Fruit fly (Drosophila melanogaster) whole organism, prepupa: ENCODE measurements around the gene CG18599.

Experiments used
- CG10631 ChIP-seq: fragments of 200-800 bp; sonication (Bioruptor generic); optimal IDR thresholded peaks from 2 replicates; lab custom pipeline; 2016; ENCODE audit warnings: missing biosample characterization, missing genetic modification characterization
- CG10669 ChIP-seq: fragments of 200-800 bp; sonication (Bioruptor generic); optimal IDR thresholded peaks from 3 replicates; lab custom pipeline; 2018; ENCODE audit warnings: missing biosample characterization, mild to moderate bottlenecking, missing genetic modification characterization, moderate library complexity
- CG11294 ChIP-seq: fragments of 200-800 bp; sonication (Bioruptor generic); IDR thresholded peaks from 2 replicates; pipeline ENCODE4 v1.3.6; 2022; ENCODE audit warnings: missing biosample characterization, missing genetic modification characterization
- CG11762 ChIP-seq: fragments of 200-800 bp; sonication (Bioruptor generic); optimal IDR thresholded peaks from 3 replicates; lab custom pipeline; 2016; ENCODE audit warnings: missing biosample characterization, missing genetic modification characterization; ENCODE audit not compliant: insufficient read depth
- CG11902 ChIP-seq: fragments of 200-800 bp; sonication (Bioruptor generic); optimal IDR thresholded peaks from 3 replicates; lab custom pipeline; 2016; ENCODE audit warnings: missing biosample characterization, missing genetic modification characterization
- CG15336 ChIP-seq: fragments of 200-800 bp; sonication (Bioruptor generic); IDR thresholded peaks from 2 replicates; pipeline ENCODE4 v1.3.6; 2022; ENCODE audit warnings: missing biosample characterization, missing genetic modification characterization
- CG1621 ChIP-seq: fragments of 200-800 bp; sonication (Bioruptor generic); optimal IDR thresholded peaks from 3 replicates; lab custom pipeline; 2018; ENCODE audit warnings: missing biosample characterization, mild to moderate bottlenecking, missing genetic modification characterization
- CG16779 ChIP-seq: fragments of 200-800 bp; sonication (Bioruptor generic); optimal IDR thresholded peaks from 3 replicates; lab custom pipeline; 2017; ENCODE audit warnings: missing biosample characterization, mild to moderate bottlenecking, missing genetic modification characterization
- CG3032 ChIP-seq: fragments of 200-800 bp; optimal IDR thresholded peaks from 2 replicates; lab custom pipeline; 2019; ENCODE audit warnings: missing biosample characterization, mild to moderate bottlenecking, missing genetic modification characterization, moderate library complexity
- CG31627 ChIP-seq: fragments of 200-800 bp; sonication (Bioruptor generic); optimal IDR thresholded peaks from 3 replicates; lab custom pipeline; 2016; ENCODE audit warnings: missing biosample characterization, missing genetic modification characterization
- CG32006 ChIP-seq: fragments of 200-800 bp; sonication (Bioruptor generic); optimal IDR thresholded peaks from 3 replicates; lab custom pipeline; 2017; ENCODE audit warnings: missing biosample characterization, mild to moderate bottlenecking, missing genetic modification characterization
- CG34406 ChIP-seq: fragments of 200-800 bp; sonication (Bioruptor generic); optimal IDR thresholded peaks from 3 replicates; lab custom pipeline; 2016; ENCODE audit warnings: missing biosample characterization, missing genetic modification characterization
- CG4318 ChIP-seq: fragments of 200-800 bp; sonication (Bioruptor generic); optimal IDR thresholded peaks from 3 replicates; lab custom pipeline; 2017; ENCODE audit warnings: missing biosample characterization, mild to moderate bottlenecking, missing genetic modification characterization
- CG6163 ChIP-seq: fragments of 200-800 bp; sonication (Bioruptor generic); IDR thresholded peaks from 3 replicates; pipeline ENCODE4 v1.3.6; 2022; ENCODE audit warnings: missing biosample characterization, missing genetic modification characterization
- CG6792 ChIP-seq: fragments of 200-800 bp; sonication (Bioruptor generic); optimal IDR thresholded peaks from 3 replicates; lab custom pipeline; 2016; ENCODE audit warnings: missing biosample characterization, missing genetic modification characterization
- CG6808 ChIP-seq: fragments of 200-800 bp; sonication (Bioruptor generic); optimal IDR thresholded peaks from 3 replicates; lab custom pipeline; 2017; ENCODE audit warnings: missing biosample characterization, missing genetic modification characterization, mild to moderate bottlenecking, moderate library complexity, missing genetic modification reagents
- CG6854 ChIP-seq: fragments of 200-800 bp; sonication (Bioruptor generic); optimal IDR thresholded peaks from 2 replicates; lab custom pipeline; 2017; ENCODE audit warnings: missing biosample characterization, mild to moderate bottlenecking, missing genetic modification characterization
- CG7368 ChIP-seq: fragments of 200-800 bp; sonication (Bioruptor generic); optimal IDR thresholded peaks from 3 replicates; lab custom pipeline; 2016; ENCODE audit warnings: missing biosample characterization, missing genetic modification characterization
- CG8119 ChIP-seq: fragments of 200-800 bp; sonication (Bioruptor generic); IDR thresholded peaks from 3 replicates; pipeline ENCODE4 v1.3.6; 2022; ENCODE audit warnings: missing biosample characterization, missing genetic modification characterization
- CG8632 ChIP-seq: fragments of 200-800 bp; sonication (Bioruptor generic); optimal IDR thresholded peaks from 3 replicates; lab custom pipeline; 2016; ENCODE audit warnings: missing biosample characterization, missing genetic modification characterization
- Eip78C ChIP-seq: fragments of 200-800 bp; sonication (Bioruptor generic); peaks from one replicate; lab custom pipeline; 2016; ENCODE audit warnings: missing biosample characterization, missing genetic modification characterization
- Ets96B ChIP-seq: fragments of 200-800 bp; optimal IDR thresholded peaks from 2 replicates; lab custom pipeline; 2019; ENCODE audit warnings: missing biosample characterization, mild to moderate bottlenecking, missing genetic modification characterization, moderate library complexity
- Gug ChIP-seq: fragments of 200-800 bp; sonication (Bioruptor generic); IDR thresholded peaks from 2 replicates; pipeline ENCODE4 v1.3.6; 2022; ENCODE audit warnings: missing biosample characterization, missing genetic modification characterization
- Hr39 ChIP-seq: fragments of 200-800 bp; sonication (Bioruptor generic); optimal IDR thresholded peaks from 2 replicates; lab custom pipeline; 2016; ENCODE audit warnings: missing biosample characterization, missing genetic modification characterization
- Hr4 ChIP-seq: fragments of 200-800 bp; sonication (Bioruptor generic); optimal IDR thresholded peaks from 3 replicates; lab custom pipeline; 2016; ENCODE audit warnings: missing biosample characterization, missing genetic modification characterization
- Lpt ChIP-seq: fragments of 200-800 bp; sonication (Bioruptor generic); optimal IDR thresholded peaks from 3 replicates; lab custom pipeline; 2016; ENCODE audit warnings: missing biosample characterization, missing genetic modification characterization
- Met ChIP-seq: fragments of 200-800 bp; sonication (Bioruptor generic); optimal IDR thresholded peaks from 3 replicates; lab custom pipeline; 2016; ENCODE audit warnings: missing biosample characterization, missing genetic modification characterization
- OdsH ChIP-seq: fragments of 200-800 bp; sonication (Bioruptor generic); optimal IDR thresholded peaks from 3 replicates; lab custom pipeline; 2016; ENCODE audit warnings: missing biosample characterization, missing genetic modification characterization
- Smox ChIP-seq: fragments of 200-800 bp; sonication (Bioruptor generic); optimal IDR thresholded peaks from 3 replicates; lab custom pipeline; 2016; ENCODE audit warnings: missing biosample characterization, missing genetic modification characterization
- Sox14 ChIP-seq: fragments of 200-800 bp; sonication (Bioruptor generic); optimal IDR thresholded peaks from 3 replicates; lab custom pipeline; 2016; ENCODE audit warnings: missing biosample characterization, missing genetic modification characterization
- Sox15 ChIP-seq: fragments of 200-800 bp; sonication (Bioruptor generic); optimal IDR thresholded peaks from 3 replicates; lab custom pipeline; 2016; ENCODE audit warnings: missing biosample characterization, missing genetic modification characterization
- achi ChIP-seq: fragments of 200-800 bp; sonication (Bioruptor generic); optimal IDR thresholded peaks from 3 replicates; lab custom pipeline; 2016; ENCODE audit warnings: missing biosample characterization, missing genetic modification characterization
- acj6 ChIP-seq: fragments of 200-800 bp; sonication (Bioruptor generic); optimal IDR thresholded peaks from 3 replicates; lab custom pipeline; 2016; ENCODE audit warnings: missing biosample characterization, missing genetic modification characterization
- cyc ChIP-seq: fragments of 200-800 bp; sonication (Bioruptor generic); optimal IDR thresholded peaks from 3 replicates; lab custom pipeline; 2016; ENCODE audit warnings: missing biosample characterization, missing genetic modification characterization
- dsx ChIP-seq: fragments of 200-800 bp; optimal IDR thresholded peaks from 3 replicates; lab custom pipeline; 2019; ENCODE audit warnings: missing biosample characterization, mild to moderate bottlenecking, missing genetic modification characterization, moderate library complexity; ENCODE audit not compliant: poor library complexity, severe bottlenecking
- eg ChIP-seq: fragments of 200-800 bp; sonication (Bioruptor generic); IDR thresholded peaks from 3 replicates; pipeline ENCODE4 v1.3.6; 2022; ENCODE audit warnings: missing biosample characterization, missing genetic modification characterization
- esn ChIP-seq: fragments of 200-800 bp; sonication (Bioruptor generic); optimal IDR thresholded peaks from 2 replicates; lab custom pipeline; 2016; ENCODE audit warnings: missing biosample characterization, mild to moderate bottlenecking, missing genetic modification characterization, moderate library complexity
- fd85E ChIP-seq: fragments of 200-800 bp; sonication (Bioruptor generic); optimal IDR thresholded peaks from 3 replicates; lab custom pipeline; 2016; ENCODE audit warnings: missing biosample characterization, missing genetic modification characterization
- fkh ChIP-seq: fragments of 200-800 bp; sonication (Bioruptor generic); optimal IDR thresholded peaks from 3 replicates; lab custom pipeline; 2017; ENCODE audit warnings: missing biosample characterization, mild to moderate bottlenecking, missing genetic modification characterization, moderate library complexity
- lz ChIP-seq: fragments of 200-800 bp; sonication (Bioruptor generic); optimal IDR thresholded peaks from 3 replicates; lab custom pipeline; 2016; ENCODE audit warnings: missing biosample characterization, missing genetic modification characterization
- net ChIP-seq: fragments of 200-800 bp; sonication (Bioruptor generic); optimal IDR thresholded peaks from 3 replicates; lab custom pipeline; 2016; ENCODE audit warnings: missing biosample characterization, missing genetic modification characterization
- pdm3 ChIP-seq: fragments of 200-800 bp; sonication (Bioruptor generic); optimal IDR thresholded peaks from 3 replicates; lab custom pipeline; 2016; ENCODE audit warnings: missing biosample characterization, missing genetic modification characterization
- svp ChIP-seq: fragments of 200-800 bp; sonication (Bioruptor generic); peaks from one replicate; lab custom pipeline; 2016; ENCODE audit warnings: missing biosample characterization, missing genetic modification characterization
- topi ChIP-seq: fragments of 200-800 bp; sonication (Bioruptor generic); optimal IDR thresholded peaks from 3 replicates; lab custom pipeline; 2016; ENCODE audit warnings: missing biosample characterization, missing genetic modification characterization
- vri ChIP-seq: fragments of 200-800 bp; sonication (Bioruptor generic); optimal IDR thresholded peaks from 3 replicates; lab custom pipeline; 2016; ENCODE audit warnings: missing biosample characterization, mild to moderate bottlenecking, missing genetic modification characterization

The CG18599 gene

DNA sequence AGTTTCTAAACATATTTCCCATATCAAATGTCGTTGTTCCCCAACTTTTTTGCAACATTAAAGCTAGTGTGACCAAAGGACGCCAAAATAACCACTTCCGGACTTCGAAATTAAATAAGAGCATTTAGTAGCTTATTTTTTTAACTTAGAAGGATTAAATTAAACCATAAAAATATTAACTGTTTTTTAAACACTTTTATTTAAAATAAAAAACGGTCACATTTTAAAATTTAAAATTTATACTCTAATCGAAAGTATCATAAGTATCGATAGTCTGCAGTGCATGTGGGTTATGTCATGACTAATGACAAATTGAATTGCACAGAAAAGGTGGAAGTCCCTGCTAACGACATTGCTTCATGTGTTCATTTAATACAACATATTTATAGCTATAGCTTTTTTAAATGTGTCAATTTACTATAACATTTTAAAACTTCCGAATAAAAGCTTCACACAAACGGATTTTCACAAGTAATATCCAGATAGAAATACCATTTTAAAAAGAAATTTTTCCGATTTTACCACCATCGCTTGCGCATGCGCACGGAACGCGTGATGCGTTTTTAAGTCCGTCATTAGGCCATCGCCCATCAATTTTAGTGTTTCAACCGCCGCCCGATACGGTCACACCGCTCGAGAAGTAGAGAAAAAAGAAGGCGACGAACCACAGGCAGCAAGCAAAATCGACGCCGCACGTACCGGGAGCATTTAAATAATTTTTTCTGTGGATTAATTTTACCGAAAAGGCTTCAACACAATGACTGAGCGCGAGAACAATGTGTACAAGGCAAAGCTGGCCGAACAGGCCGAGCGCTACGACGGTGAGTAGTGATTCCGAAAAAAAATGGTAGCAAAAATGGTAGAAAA lies 25.3 kb upstream of the CG18599 start, which contains the start of the genes CG7156 and 14-3-3epsilon (continued):
- TF ChIP-seq acj6 (GFP tag; lab: Kevin White, UChicago) (peak; percentile 6), eg (GFP tag; lab: Robert Waterston, UW) (0 out of 3 replicates have a peak, but pooled peaks have one; percentile 49), Sox14 (GFP tag; lab: Kevin White, UChicago) (no peak), CG15336 (GFP tag; lab: Robert Waterston, UW) (peak; percentile 16; the same call in 1 of the 2 replicates), CG31627 (GFP tag; lab: Kevin White, UChicago) (peak; percentile 0), svp (GFP tag; lab: Kevin White, UChicago) (peak; percentile 48), net (GFP tag; lab: Kevin White, UChicago) (no peak), esn (peak; percentile 64), Gug (GFP tag; lab: Robert Waterston, UW) (no peak), Met (no peak), topi (peak; percentile 20), CG8119 (GFP tag; lab: Robert Waterston, UW) (peak; percentile 19; the same call in 1 of the 3 replicates), Lpt (GFP tag; lab: Kevin White, UChicago) (no peak), OdsH (GFP tag; lab: Kevin White, UChicago) (no peak), CG11762 (GFP tag; lab: Kevin White, UChicago) (no peak), lz (GFP tag; lab: Kevin White, UChicago) (peak; percentile 30), CG11294 (GFP tag; lab: Robert Waterston, UW) (no peak), CG6808 (GFP tag; lab: Kevin White, UChicago) (peak; percentile 44), Smox (GFP tag; lab: Kevin White, UChicago) (peak; percentile 28), CG6792 (peak; percentile 17), CG7368 (no peak), CG11902 (GFP tag; lab: Kevin White, UChicago) (no peak), cyc (GFP tag; lab: Kevin White, UChicago) (peak; percentile 3), CG16779 (peak; percentile 25), CG4318 (GFP tag; lab: Kevin White, UChicago) (no peak), CG6854 (GFP tag; lab: Kevin White, UChicago) (peak; percentile 65)

DNA sequence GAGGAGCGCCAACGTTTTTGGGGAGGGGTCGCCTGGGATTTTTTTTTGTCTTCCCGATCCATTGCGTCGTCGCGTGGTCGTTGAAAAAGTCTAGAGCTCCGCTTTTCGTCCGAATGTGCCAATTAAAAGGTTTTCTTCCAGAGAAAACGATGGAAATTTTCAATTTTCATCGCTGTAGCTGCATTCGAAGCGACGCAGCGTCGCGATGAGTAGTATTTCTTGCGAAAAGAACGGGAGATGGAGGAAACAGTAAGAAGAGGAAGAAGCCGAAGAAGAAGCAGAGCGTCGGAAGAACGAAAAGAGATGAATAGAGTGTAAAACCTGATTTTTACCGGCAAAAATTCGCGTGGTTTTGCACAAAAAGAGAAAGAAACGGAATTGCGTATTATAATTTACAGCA lies 24.6 kb upstream of the CG18599 start:
- TF ChIP-seq Smox (GFP tag; lab: Kevin White, UChicago) (no peak), CG6163 (GFP tag; lab: Robert Waterston, UW) (peak; percentile 15; the same call in 1 of the 3 replicates), Eip78C (GFP tag; lab: Kevin White, UChicago) (peak; percentile 2), eg (GFP tag; lab: Robert Waterston, UW) (0 out of 3 replicates have a peak, but pooled peaks have one; percentile 5), CG32006 (no peak)
- TF ChIP-seq, all 60 proteins: peak for 3

- TF ChIP-seq fkh (GFP tag; lab: Kevin White, UChicago) (no peak), lz (GFP tag; lab: Kevin White, UChicago) (peak; percentile 49), pdm3 (GFP tag; lab: Kevin White, UChicago) (peak; percentile 40), Gug (GFP tag; lab: Robert Waterston, UW) (0 out of 2 replicates have a peak, but pooled peaks have one; percentile 35), Ets96B (tag; lab: Kevin White, UChicago) (peak; percentile 10), Sox15 (GFP tag; lab: Kevin White, UChicago) (peak; percentile 30), CG6163 (GFP tag; lab: Robert Waterston, UW) (peak; percentile 68), CG11902 (GFP tag; lab: Kevin White, UChicago) (peak; percentile 4), CG8632 (GFP tag; lab: Kevin White, UChicago) (peak; percentile 32), Hr4 (GFP tag; lab: Kevin White, UChicago) (peak; percentile 30), esn (peak; percentile 44), svp (GFP tag; lab: Kevin White, UChicago) (no peak), CG34406 (GFP tag; lab: Kevin White, UChicago) (peak; percentile 10), fd85E (GFP tag; lab: Kevin White, UChicago) (no peak), OdsH (GFP tag; lab: Kevin White, UChicago) (peak; percentile 41), achi (GFP tag; lab: Kevin White, UChicago) (peak; percentile 56), CG1621 (tag; lab: Kevin White, UChicago) (no peak), Hr39 (GFP tag; lab: Kevin White, UChicago) (peak; percentile 39), CG10631 (GFP tag; lab: Kevin White, UChicago) (peak; percentile 18), acj6 (GFP tag; lab: Kevin White, UChicago) (peak; percentile 3), CG7368 (peak; percentile 31), CG3032 (tag; lab: Kevin White, UChicago) (peak; percentile 5), CG10669 (peak; percentile 31), Met (peak; percentile 53), dsx (GFP tag; lab: Kevin White, UChicago) (no peak), cyc (GFP tag; lab: Kevin White, UChicago) (no peak), vri (GFP tag; lab: Kevin White, UChicago) (peak; percentile 16)
Measured at dm6 chr3R:18243718-18244170, 23.8 kb upstream of the CG18599 start.
